Worm (Caenorhabditis elegans) whole organism, early embryonic: ENCODE data around the gene F42A8.1.

Experiments
- hmg-4 ChIP-seq: fragments of 200-800 bp; sonication (Bioruptor generic); optimal IDR thresholded peaks from 2 replicates; lab custom pipeline; 2018; ENCODE audit warnings: mild to moderate bottlenecking, missing genetic modification characterization, missing compliant biosample characterization
- tbx-11 ChIP-seq: fragments of 200-800 bp; sonication (Bioruptor generic); IDR thresholded peaks from 2 replicates; pipeline ENCODE4 v1.3.6; 2022; ENCODE audit warnings: missing genetic modification characterization, missing compliant biosample characterization

DNA sequence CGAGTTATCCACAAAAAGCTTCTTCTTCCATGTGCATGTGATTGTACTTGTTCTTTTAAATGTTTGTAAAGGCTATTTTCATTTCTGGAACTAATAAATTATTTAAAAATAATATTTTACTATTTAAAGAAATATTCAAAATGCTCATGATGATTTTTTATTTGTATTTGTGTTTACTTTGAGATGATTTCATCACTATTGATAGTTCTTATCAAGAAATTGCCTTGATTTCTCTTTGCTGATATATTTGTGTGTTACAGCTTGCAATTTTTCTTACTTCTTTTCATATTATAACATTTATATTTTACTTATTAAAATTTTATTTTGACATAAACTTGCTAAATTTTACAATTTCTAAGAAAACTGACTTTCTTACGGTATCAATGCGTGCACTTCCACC is 31.8 kb upstream of the F42A8.1 start:
- TF ChIP-seq hmg-4 (GFP tag; lab: Kevin White, UChicago) (no peak), tbx-11 (GFP tag; lab: Robert Waterston, UW) (no peak)
